Worm (Caenorhabditis elegans): ENCODE results near the gene lido-15.
A peak's percentile ranks its signal among the peaks of the same experiment; 100 is the strongest.

Gene lido-15

ce11 chrII:3808104-3808503 lies 4.0 kb upstream of the lido-15 start, which contains the start of gene F54D10.5 (continued):
- TF ChIP-seq F33H1.4 (GFP tag; IDR thresholded peaks at IDR 0.05) (peak; percentile 22; the same call in 1 of the 2 replicates), mes-4 (tag; optimal IDR thresholded peaks at IDR 0.05) (no peak), F49E8.2 (tag; optimal IDR thresholded peaks at IDR 0.05; ENCODE audit: insufficient read depth) (no peak), ztf-26 (tag; optimal IDR thresholded peaks at IDR 0.05) (no peak), him-1 (tag; optimal IDR thresholded peaks at IDR 0.05) (no peak), Y56A3A.18 (GFP tag; IDR thresholded peaks at IDR 0.05) (no peak), F39B2.1 (GFP tag; IDR thresholded peaks at IDR 0.05) (no peak), snpc-1.1 (tag; optimal IDR thresholded peaks at IDR 0.05; ENCODE audit: insufficient read depth) (peak; percentile 33), rcor-1 (GFP tag; IDR thresholded peaks at IDR 0.05) (peak; percentile 44), ceh-91 (GFP tag; IDR thresholded peaks at IDR 0.05) (no peak), bed-1 (GFP tag; IDR thresholded peaks at IDR 0.05) (no peak), bed-2 (GFP tag; IDR thresholded peaks at IDR 0.05) (no peak), F57A8.1 (GFP tag; optimal IDR thresholded peaks at IDR 0.05) (no peak), ets-4 (GFP tag; optimal IDR thresholded peaks at IDR 0.05) (no peak), snpc-3.4 (tag; optimal IDR thresholded peaks at IDR 0.05) (peak; percentile 25), fkh-3 (tag; optimal IDR thresholded peaks at IDR 0.05) (no peak), nhr-80 (tag; optimal IDR thresholded peaks at IDR 0.05) (no peak), ztf-6 (GFP tag; IDR thresholded peaks at IDR 0.05) (no peak), F22D6.2 (tag; optimal IDR thresholded peaks at IDR 0.05) (no peak), gei-17 (GFP tag; optimal IDR thresholded peaks at IDR 0.05) (no peak), K12H6.12 (tag; optimal IDR thresholded peaks at IDR 0.05) (no peak), nfya-1 (tag; optimal IDR thresholded peaks at IDR 0.05; ENCODE audit: borderline replicate concordance, insufficient read depth) (no peak), nhr-90 (tag; optimal IDR thresholded peaks at IDR 0.05) (no peak), nhr-120 (GFP tag; IDR thresholded peaks at IDR 0.05) (no peak), ztf-25 (GFP tag; IDR thresholded peaks at IDR 0.05) (no peak), zfh-2 (GFP tag; conservative IDR thresholded peaks at IDR 0.05) (no peak), C06A6.2 (GFP tag; conservative IDR thresholded peaks at IDR 0.05) (no peak; the same call in 1 of the 2 replicates), F52B5.7 (tag; optimal IDR thresholded peaks at IDR 0.05) (no peak), ztf-22 (GFP tag; optimal IDR thresholded peaks at IDR 0.05) (no peak), hlh-26 (GFP tag; conservative IDR thresholded peaks at IDR 0.05) (no peak), egl-44 (GFP tag; IDR thresholded peaks at IDR 0.05) (no peak), dox-1 (GFP tag; IDR thresholded peaks at IDR 0.05) (0 out of 2 replicates have a peak, but pooled peaks have one; percentile 46), B0035.1 (tag; optimal IDR thresholded peaks at IDR 0.05) (no peak), cebp-1 (GFP tag; IDR thresholded peaks at IDR 0.05) (no peak), cebp-1 (tag; optimal IDR thresholded peaks at IDR 0.05) (peak; percentile 53), nfyb-1 (GFP tag; IDR thresholded peaks at IDR 0.05) (no peak), F23B12.7 (tag; optimal IDR thresholded peaks at IDR 0.05; ENCODE audit: insufficient read depth) (peak; percentile 67), ccch-3 (GFP tag; optimal IDR thresholded peaks at IDR 0.05) (no peak), tbx-9 (tag; optimal IDR thresholded peaks at IDR 0.05; ENCODE audit: borderline replicate concordance) (no peak), aptf-2 (GFP tag; conservative IDR thresholded peaks at IDR 0.05) (no peak), attf-3 (GFP tag; conservative IDR thresholded peaks at IDR 0.05) (no peak), hmg-20 (GFP tag; IDR thresholded peaks at IDR 0.05) (no peak), chd-7 (tag; optimal IDR thresholded peaks at IDR 0.05) (no peak), hlh-12 (tag; optimal IDR thresholded peaks at IDR 0.05) (no peak), mel-28 (tag; optimal IDR thresholded peaks at IDR 0.05; ENCODE audit: borderline replicate concordance) (no peak), Y53G8AR.9 (GFP tag; conservative IDR thresholded peaks at IDR 0.05) (0 out of 2 replicates have a peak, but pooled peaks have one; percentile 14), attf-6 (GFP tag; IDR thresholded peaks at IDR 0.05) (no peak), sptf-2 (GFP tag; optimal IDR thresholded peaks at IDR 0.05) (no peak), lin-54 (GFP tag; optimal IDR thresholded peaks at IDR 0.05) (peak; percentile 68)
